Fruit fly (Drosophila melanogaster): ENCODE results near the gene erm.

Gene erm

dm6 chr2L:1970312-1970929, at the start of gene erm:
erm (minus strand) TSS chr2L:1970362.
- TF ChIP-seq CG12768 (GFP tag; optimal IDR thresholded peaks at IDR 0.05), result peak; percentile 61
- peak; percentile 23 for TF ChIP-seq CG7101 (tag; optimal IDR thresholded peaks at IDR 0.05)
- TF ChIP-seq CG1620 (GFP tag; optimal IDR thresholded peaks at IDR 0.05), result no peak
- TF ChIP-seq CG14711 (tag; optimal IDR thresholded peaks at IDR 0.05), result no peak
- TF ChIP-seq tj (GFP tag; optimal IDR thresholded peaks at IDR 0.05), result no peak
- TF ChIP-seq Crg-1 (GFP tag; optimal IDR thresholded peaks at IDR 0.05), result peak; percentile 47
- TF ChIP-seq toe (GFP tag; optimal IDR thresholded peaks at IDR 0.05), result no peak
- TF ChIP-seq CG7045 (GFP tag; optimal IDR thresholded peaks at IDR 0.05), result peak; percentile 57
- TF ChIP-seq Mnt (GFP tag; optimal IDR thresholded peaks at IDR 0.05), result no peak
- TF ChIP-seq cic (GFP tag; optimal IDR thresholded peaks at IDR 0.05), result no peak
- no peak for TF ChIP-seq ovo (GFP tag; optimal IDR thresholded peaks at IDR 0.05)
- no peak for TF ChIP-seq kay (GFP tag; ENCODE audit: borderline replicate concordance)
- TF ChIP-seq CG5204 (GFP tag; optimal IDR thresholded peaks at IDR 0.05), result no peak
- TF ChIP-seq Clk (GFP tag; optimal IDR thresholded peaks at IDR 0.05), result peak; percentile 63
- no peak for TF ChIP-seq cnc (optimal IDR thresholded peaks at IDR 0.05)
- TF ChIP-seq CG33017 (tag; optimal IDR thresholded peaks at IDR 0.05), result no peak
- peak; percentile 40 for TF ChIP-seq Hr96 (GFP tag; optimal IDR thresholded peaks at IDR 0.05)
- peak; percentile 42 for TF ChIP-seq pad (GFP tag; optimal IDR thresholded peaks at IDR 0.05)

- TF ChIP-seq CG7101 (tag; optimal IDR thresholded peaks at IDR 0.05) (no peak), pad (GFP tag; optimal IDR thresholded peaks at IDR 0.05) (no peak), Clk (GFP tag; optimal IDR thresholded peaks at IDR 0.05) (no peak), Hr96 (GFP tag; optimal IDR thresholded peaks at IDR 0.05) (no peak), ovo (GFP tag; optimal IDR thresholded peaks at IDR 0.05) (no peak), toe (GFP tag; optimal IDR thresholded peaks at IDR 0.05) (no peak), CG1620 (GFP tag; optimal IDR thresholded peaks at IDR 0.05) (no peak), cic (GFP tag; optimal IDR thresholded peaks at IDR 0.05) (no peak), bab1 (GFP tag; optimal IDR thresholded peaks at IDR 0.05) (no peak)
Observed at dm6 chr2L:2015204-2015603, 45.0 kb upstream of the erm start.

dm6 chr2L:2013836-2014434, 43.8 kb upstream of the erm start:
- TF ChIP-seq CG5204 (GFP tag; optimal IDR thresholded peaks at IDR 0.05) (no peak), pad (GFP tag; optimal IDR thresholded peaks at IDR 0.05) (no peak), CG33017 (tag; optimal IDR thresholded peaks at IDR 0.05) (no peak), toe (GFP tag; optimal IDR thresholded peaks at IDR 0.05) (no peak), Hr96 (GFP tag; optimal IDR thresholded peaks at IDR 0.05) (no peak), Mnt (GFP tag; optimal IDR thresholded peaks at IDR 0.05) (no peak)

dm6 chr2L:2013057-2013456, 42.9 kb upstream of the erm start:
- TF ChIP-seq tj (GFP tag; optimal IDR thresholded peaks at IDR 0.05) (peak; percentile 83), CG1620 (GFP tag; optimal IDR thresholded peaks at IDR 0.05) (no peak), bab1 (GFP tag; optimal IDR thresholded peaks at IDR 0.05) (peak; percentile 14), CG33017 (tag; optimal IDR thresholded peaks at IDR 0.05) (no peak), CG14711 (tag; optimal IDR thresholded peaks at IDR 0.05) (no peak), Mnt (GFP tag; optimal IDR thresholded peaks at IDR 0.05) (no peak), CG11617 (GFP tag; optimal IDR thresholded peaks at IDR 0.05) (no peak), Hr96 (GFP tag; optimal IDR thresholded peaks at IDR 0.05) (no peak), cnc (optimal IDR thresholded peaks at IDR 0.05) (no peak), cic (GFP tag; optimal IDR thresholded peaks at IDR 0.05) (no peak)

dm6 chr2L:2011430-2011829, 41.3 kb upstream of the erm start:
- TF ChIP-seq CG14711 (tag; optimal IDR thresholded peaks at IDR 0.05), result no peak
- TF ChIP-seq Clk (GFP tag; optimal IDR thresholded peaks at IDR 0.05), result no peak
- no peak for TF ChIP-seq toe (GFP tag; optimal IDR thresholded peaks at IDR 0.05)
- TF ChIP-seq Hr96 (GFP tag; optimal IDR thresholded peaks at IDR 0.05), result no peak
- no peak for TF ChIP-seq tj (GFP tag; optimal IDR thresholded peaks at IDR 0.05)
- TF ChIP-seq cic (GFP tag; optimal IDR thresholded peaks at IDR 0.05), result no peak

- TF ChIP-seq Hr96 (GFP tag; optimal IDR thresholded peaks at IDR 0.05) (no peak), cic (GFP tag; optimal IDR thresholded peaks at IDR 0.05) (no peak), CG5204 (GFP tag; optimal IDR thresholded peaks at IDR 0.05) (no peak), Clk (GFP tag; optimal IDR thresholded peaks at IDR 0.05) (no peak), CG14711 (tag; optimal IDR thresholded peaks at IDR 0.05) (no peak), CG12768 (GFP tag; optimal IDR thresholded peaks at IDR 0.05) (no peak), Mnt (GFP tag; optimal IDR thresholded peaks at IDR 0.05) (peak; percentile 88), CG33017 (tag; optimal IDR thresholded peaks at IDR 0.05) (no peak), CG7045 (GFP tag; optimal IDR thresholded peaks at IDR 0.05) (no peak), tj (GFP tag; optimal IDR thresholded peaks at IDR 0.05) (no peak), kay (GFP tag; ENCODE audit: borderline replicate concordance) (peak; percentile 21), bab1 (GFP tag; optimal IDR thresholded peaks at IDR 0.05) (peak; percentile 10), ovo (GFP tag; optimal IDR thresholded peaks at IDR 0.05) (no peak), CG1620 (GFP tag; optimal IDR thresholded peaks at IDR 0.05) (no peak), CG11617 (GFP tag; optimal IDR thresholded peaks at IDR 0.05) (no peak), pad (GFP tag; optimal IDR thresholded peaks at IDR 0.05) (no peak), Crg-1 (GFP tag; optimal IDR thresholded peaks at IDR 0.05) (no peak)
Observed at dm6 chr2L:2010335-2011061, 40.3 kb upstream of the erm start.
